Worm (Caenorhabditis elegans) whole organism, L2 larva: ENCODE measurements around the gene flp-1.

ENCODE experiments used
- blmp-1 ChIP-seq: sonication (generic microtip); optimal IDR thresholded peaks from 2 replicates; lab custom pipeline; 2017; ENCODE audit warnings: missing genetic modification characterization, mild to moderate bottlenecking, missing compliant biosample characterization, antibody characterized with exemption, moderate library complexity; ENCODE audit not compliant: insufficient read depth
- lin-13 ChIP-seq: fragments of 150-350 bp; optimal IDR thresholded peaks from 2 replicates; lab custom pipeline; 2014; ENCODE audit warnings: missing biosample characterization, missing genetic modification reagents, missing genetic modification characterization
- mdl-1 ChIP-seq, 2 experiments: fragments of 150-350 bp in 1 of 2; sonication (generic microtip) in 1 of 2; optimal IDR thresholded peaks; 2 replicates each; lab custom pipeline; 2017; ENCODE audit warnings: missing biosample characterization in 2 of 2, missing genetic modification characterization in 2 of 2
- sem-4 ChIP-seq: fragments of 150-350 bp; optimal IDR thresholded peaks from 2 replicates; lab custom pipeline; 2014; ENCODE audit warnings: missing biosample characterization, missing genetic modification reagents, missing genetic modification characterization

DNA sequence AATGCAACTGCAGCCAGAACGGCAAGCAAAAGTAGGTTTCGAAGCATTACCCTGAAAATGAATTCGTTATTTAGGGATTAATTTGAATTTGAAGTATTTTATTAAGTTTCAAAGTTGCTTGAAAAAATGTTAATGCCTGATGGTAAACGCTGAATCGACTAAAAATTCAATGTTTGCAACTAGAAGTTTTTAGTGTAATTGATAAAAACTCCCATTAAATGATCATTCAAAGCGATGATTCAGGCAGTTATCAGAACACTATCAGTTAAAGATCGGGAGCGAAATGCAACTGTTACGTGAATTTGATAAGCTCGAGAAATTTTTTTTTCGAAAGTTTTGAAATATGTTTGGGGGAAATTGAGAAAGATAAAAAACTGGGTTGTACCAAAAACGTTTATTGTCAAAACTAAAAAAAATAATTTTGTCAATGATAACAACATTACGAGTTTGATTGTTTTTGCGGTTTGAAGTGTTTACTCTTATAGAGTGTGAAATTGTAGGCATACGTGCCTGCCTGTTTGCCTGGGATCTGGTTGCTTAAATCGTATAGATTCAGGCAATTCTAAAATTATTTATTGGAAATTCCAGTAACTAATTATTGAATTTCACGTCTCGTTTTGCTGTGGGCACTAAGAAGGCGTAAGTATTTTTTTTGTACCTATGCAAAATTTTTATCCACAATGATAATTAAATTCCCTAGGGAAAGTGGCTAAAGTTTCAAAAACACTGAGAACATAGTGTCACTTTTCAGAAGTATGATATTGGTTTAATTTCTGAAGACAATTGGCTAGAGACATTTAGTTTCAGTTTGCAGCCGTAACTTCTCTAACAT is 14.7 kb downstream of the flp-1 start, which contains the start of gene pcp-3:
- TF ChIP-seq sem-4 (no peak), blmp-1 (no peak), lin-13 (no peak), mdl-1 (tag; optimal IDR thresholded peaks at IDR 0.05; lab: Kevin White, UChicago) (no peak)
